Worm (Caenorhabditis elegans) whole organism, L3 larva: ENCODE data around the gene ugt-48.

Experiments used
- R02D3.7 ChIP-seq: fragments of 150-350 bp; optimal IDR thresholded peaks from 2 replicates; lab custom pipeline; 2014; ENCODE audit warnings: missing biosample characterization, missing genetic modification characterization
- ama-1 ChIP-seq: fragments of 150-350 bp; optimal IDR thresholded peaks from 2 replicates; lab custom pipeline; 2018
- ceh-82 ChIP-seq: fragments of 150-350 bp; optimal IDR thresholded peaks from 2 replicates; lab custom pipeline; 2014; ENCODE audit warnings: missing biosample characterization, missing genetic modification characterization
- daf-12 ChIP-seq: fragments of 150-350 bp; optimal IDR thresholded peaks from 2 replicates; lab custom pipeline; 2014; ENCODE audit warnings: missing biosample characterization, missing genetic modification reagents, missing genetic modification characterization
- elt-1 ChIP-seq: fragments of 150-350 bp; optimal IDR thresholded peaks from 2 replicates; lab custom pipeline; 2014; ENCODE audit warnings: missing biosample characterization, missing genetic modification characterization
- elt-2 ChIP-seq: sonication (generic microtip); optimal IDR thresholded peaks from 2 replicates; lab custom pipeline; 2016; ENCODE audit warnings: missing genetic modification reagents, mild to moderate bottlenecking, missing genetic modification characterization, missing compliant biosample characterization
- fkh-10 ChIP-seq: sonication (generic microtip); optimal IDR thresholded peaks from 2 replicates; lab custom pipeline; 2017; ENCODE audit warnings: missing biosample characterization, missing genetic modification reagents, missing genetic modification characterization
- fos-1 ChIP-seq: fragments of 150-350 bp; optimal IDR thresholded peaks from 2 replicates; lab custom pipeline; 2014; ENCODE audit warnings: missing biosample characterization, missing genetic modification characterization
- jun-1 ChIP-seq: fragments of 150-350 bp; optimal IDR thresholded peaks from 2 replicates; lab custom pipeline; 2014; ENCODE audit warnings: missing biosample characterization, missing genetic modification reagents, missing genetic modification characterization
- lin-39 ChIP-seq: fragments of 150-350 bp; optimal IDR thresholded peaks from 2 replicates; lab custom pipeline; 2018; ENCODE audit warnings: missing biosample characterization, missing genetic modification reagents, missing genetic modification characterization
- mdl-1 ChIP-seq: fragments of 150-350 bp; optimal IDR thresholded peaks from 2 replicates; lab custom pipeline; 2014; ENCODE audit warnings: missing biosample characterization, missing genetic modification characterization
- nfya-1 ChIP-seq: sonication (generic microtip); optimal IDR thresholded peaks from 2 replicates; lab custom pipeline; 2017; ENCODE audit warnings: missing genetic modification characterization, mild to moderate bottlenecking, missing compliant biosample characterization, antibody characterized with exemption, moderate library complexity; ENCODE audit not compliant: insufficient read depth
- nhr-11 ChIP-seq: fragments of 150-350 bp; optimal IDR thresholded peaks from 2 replicates; lab custom pipeline; 2014; ENCODE audit warnings: missing biosample characterization, missing genetic modification characterization
- nhr-237 ChIP-seq: fragments of 150-350 bp; optimal IDR thresholded peaks from 2 replicates; lab custom pipeline; 2014; ENCODE audit warnings: missing biosample characterization, missing genetic modification characterization
- pqm-1 ChIP-seq: fragments of 150-350 bp; optimal IDR thresholded peaks from 2 replicates; lab custom pipeline; 2017; ENCODE audit warnings: missing biosample characterization, missing genetic modification characterization, inconsistent platforms
- skn-1 ChIP-seq: fragments of 150-350 bp; optimal IDR thresholded peaks from 2 replicates; lab custom pipeline; 2014; ENCODE audit warnings: missing biosample characterization, missing genetic modification characterization
- unc-39 ChIP-seq: sonication (generic microtip); optimal IDR thresholded peaks from 4 replicates; lab custom pipeline; 2017; ENCODE audit warnings: missing biosample characterization, missing genetic modification characterization
- unc-62 ChIP-seq: fragments of 150-350 bp; sonication (generic microtip); optimal IDR thresholded peaks from 4 replicates; lab custom pipeline; 2014; ENCODE audit warnings: missing biosample characterization, missing genetic modification reagents, missing genetic modification characterization
- zag-1 ChIP-seq: fragments of 150-350 bp; optimal IDR thresholded peaks from 2 replicates; lab custom pipeline; 2014; ENCODE audit warnings: missing biosample characterization, missing genetic modification characterization

The ugt-48 gene

DNA sequence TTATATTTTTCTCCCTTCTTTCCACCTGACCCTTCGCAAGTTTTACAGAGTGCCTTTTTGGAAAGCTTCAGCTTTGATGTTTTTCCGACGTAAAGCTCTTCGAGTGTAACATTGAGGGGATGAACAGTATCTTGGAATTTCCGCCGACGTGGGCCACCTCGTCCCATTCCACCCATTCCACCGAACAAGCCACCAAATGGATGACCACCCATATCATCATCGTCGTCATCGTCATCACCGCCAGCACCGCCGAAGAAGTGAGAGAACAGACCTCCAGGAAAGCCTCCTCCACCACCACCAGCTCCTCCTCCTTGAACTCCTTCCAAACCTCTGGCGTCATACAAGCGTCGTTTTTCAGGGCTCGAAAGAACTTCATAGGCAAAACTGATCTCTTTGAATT, 43.6 kb downstream of the ugt-48 start:
- TF ChIP-seq unc-62: no peak
- no peak for TF ChIP-seq unc-39 (tag; lab: Kevin White, UChicago)
- TF ChIP-seq lin-39: no peak
- TF ChIP-seq daf-12 (tag; lab: Kevin White, UChicago): no peak
- no peak for TF ChIP-seq ceh-82 (tag; lab: Kevin White, UChicago)
- TF ChIP-seq skn-1 (tag; lab: Kevin White, UChicago): no peak
- TF ChIP-seq fos-1: no peak
- no peak for TF ChIP-seq R02D3.7 (tag; lab: Kevin White, UChicago)
- TF ChIP-seq zag-1 (tag; lab: Kevin White, UChicago): no peak
- no peak for TF ChIP-seq jun-1 (tag; lab: Kevin White, UChicago)
- no peak for TF ChIP-seq nhr-237 (tag; lab: Kevin White, UChicago)
- TF ChIP-seq fkh-10 (GFP tag; lab: Kevin White, UChicago): no peak
- TF ChIP-seq nhr-11 (tag; lab: Kevin White, UChicago): no peak
- no peak for TF ChIP-seq elt-1

DNA sequence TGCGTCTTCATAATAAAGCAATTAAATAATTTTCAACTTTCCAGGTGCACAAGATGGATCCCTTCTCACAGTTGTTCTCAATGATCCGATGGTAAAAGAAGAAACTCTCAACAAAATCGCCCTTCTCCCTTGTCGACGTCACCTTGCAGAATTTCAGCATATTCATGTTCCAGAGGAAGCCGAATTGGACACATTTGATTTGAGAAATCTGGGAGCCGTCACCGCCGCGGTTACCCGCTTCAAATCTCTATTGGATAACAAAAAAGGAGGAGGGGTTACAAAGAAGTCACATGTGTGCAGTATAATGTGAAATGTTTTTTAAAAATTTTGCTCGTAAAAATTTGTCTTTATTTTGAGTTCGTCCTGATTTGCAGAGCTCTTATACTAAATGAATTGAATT, 45.2 kb downstream of the ugt-48 start:
- TF ChIP-seq unc-62 (no peak), ama-1 (lab: Kevin White, UChicago) (peak; percentile 66), elt-2 (tag; lab: Kevin White, UChicago) (peak; percentile 18)

DNA sequence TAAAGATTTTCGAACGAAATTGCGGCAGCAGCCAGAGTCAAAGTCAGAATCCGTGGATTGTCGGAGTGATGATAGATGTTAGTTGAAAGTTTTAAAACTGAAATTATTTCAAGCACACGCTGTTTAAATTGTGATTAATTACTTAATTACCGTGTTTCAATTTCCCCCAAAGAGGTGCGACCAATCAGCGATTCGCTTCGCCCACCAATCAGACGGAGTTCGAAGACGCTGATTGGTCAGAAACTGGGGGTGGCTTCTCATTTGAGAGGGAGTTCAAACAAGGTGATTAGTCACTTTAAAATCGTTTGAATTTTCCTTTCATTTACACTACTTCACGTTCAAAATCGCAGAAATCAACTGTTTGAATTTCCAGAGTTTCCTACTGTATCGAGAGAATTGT, 48.4 kb downstream of the ugt-48 start:
- TF ChIP-seq pqm-1 (tag; lab: Kevin White, UChicago) (no peak), nfya-1 (tag; lab: Kevin White, UChicago) (peak; percentile 50), unc-39 (tag; lab: Kevin White, UChicago) (no peak), mdl-1 (tag; lab: Kevin White, UChicago) (no peak)
- TF ChIP-seq, all 47 proteins: peak for 1
